Worm (Caenorhabditis elegans) whole organism, young adult: ENCODE results near the gene Y57G11C.46.

Experiments
- C17E4.6 ChIP-seq: fragments of 200-800 bp; sonication (Bioruptor generic); IDR thresholded peaks from 2 replicates; pipeline ENCODE4 v1.3.6; 2022; ENCODE audit warnings: missing genetic modification reagents, missing genetic modification characterization, missing compliant biosample characterization
- D2030.7 ChIP-seq: fragments of 200-800 bp; sonication (Bioruptor generic); IDR thresholded peaks from 2 replicates; pipeline ENCODE4 v1.3.6; 2022; ENCODE audit warnings: missing genetic modification reagents, missing genetic modification characterization, missing compliant biosample characterization
- F10E7.11 ChIP-seq: sonication (generic microtip); optimal IDR thresholded peaks from 2 replicates; lab custom pipeline; 2017; ENCODE audit warnings: mild to moderate bottlenecking, missing genetic modification characterization, moderate library complexity, missing compliant biosample characterization
- F23B12.7 ChIP-seq: sonication (generic microtip); optimal IDR thresholded peaks from 2 replicates; lab custom pipeline; 2017; ENCODE audit warnings: missing genetic modification characterization, mild to moderate bottlenecking, missing compliant biosample characterization, antibody characterized with exemption, moderate library complexity; ENCODE audit not compliant: insufficient read depth
- F33H1.4 ChIP-seq: fragments of 200-800 bp; sonication (Bioruptor generic); IDR thresholded peaks from 2 replicates; pipeline ENCODE4 v1.3.6; 2022; ENCODE audit warnings: missing genetic modification reagents, missing genetic modification characterization, missing compliant biosample characterization
- F39B2.1 ChIP-seq: fragments of 200-800 bp; sonication (Bioruptor generic); IDR thresholded peaks from 2 replicates; pipeline ENCODE4 v1.3.6; 2022; ENCODE audit warnings: missing genetic modification reagents, missing genetic modification characterization, missing compliant biosample characterization
- F49E8.2 ChIP-seq: sonication (generic microtip); optimal IDR thresholded peaks from 3 replicates; lab custom pipeline; 2017; ENCODE audit warnings: missing genetic modification characterization, mild to moderate bottlenecking, missing compliant biosample characterization, antibody characterized with exemption, moderate library complexity; ENCODE audit not compliant: insufficient read depth
- F57A8.1 ChIP-seq: fragments of 200-800 bp; sonication (Bioruptor generic); optimal IDR thresholded peaks from 2 replicates; lab custom pipeline; 2018; ENCODE audit warnings: mild to moderate bottlenecking, missing genetic modification characterization, moderate library complexity, missing compliant biosample characterization
- F57C9.4 ChIP-seq: sonication (generic microtip); optimal IDR thresholded peaks from 2 replicates; lab custom pipeline; 2017; ENCODE audit warnings: mild to moderate bottlenecking, missing genetic modification characterization, missing compliant biosample characterization
- K12H6.12 ChIP-seq: fragments of 200-800 bp; sonication (Bioruptor generic); optimal IDR thresholded peaks from 2 replicates; lab custom pipeline; 2018; ENCODE audit warnings: mild to moderate bottlenecking, missing genetic modification characterization, missing compliant biosample characterization
- Y53F4B.3 ChIP-seq: fragments of 200-800 bp; sonication (Bioruptor generic); IDR thresholded peaks from 2 replicates; pipeline ENCODE4 v1.3.6; 2022; ENCODE audit warnings: missing genetic modification reagents, missing genetic modification characterization, missing compliant biosample characterization
- Y95B8A.8 ChIP-seq: fragments of 200-800 bp; sonication (Bioruptor generic); IDR thresholded peaks from 2 replicates; pipeline ENCODE4 v1.3.6; 2022; ENCODE audit warnings: missing genetic modification reagents, missing genetic modification characterization, missing compliant biosample characterization
- ZK185.1 ChIP-seq: sonication (generic microtip); optimal IDR thresholded peaks from 2 replicates; lab custom pipeline; 2016; ENCODE audit warnings: mild to moderate bottlenecking, missing genetic modification characterization, missing compliant biosample characterization; ENCODE audit not compliant: poor library complexity, severe bottlenecking
- ama-1 ChIP-seq, 3 experiments: fragments of 150-350 bp in 1 of 3; sonication (generic microtip) in 2 of 3; optimal IDR thresholded peaks; 2 replicates each; lab custom pipeline; 2014 to 2018; ENCODE audit warnings: missing biosample characterization in 2 of 3, missing genetic modification characterization in 2 of 3, missing genetic modification reagents in 2 of 3
- aptf-3 ChIP-seq: fragments of 200-800 bp; sonication (Bioruptor generic); IDR thresholded peaks from 2 replicates; pipeline ENCODE4 v1.3.6; 2022; ENCODE audit warnings: missing genetic modification characterization, missing compliant biosample characterization
- atf-7 ChIP-seq: sonication (generic microtip); optimal IDR thresholded peaks from 2 replicates; lab custom pipeline; 2017; ENCODE audit warnings: mild to moderate bottlenecking, missing genetic modification characterization, missing compliant biosample characterization
- athp-1 ChIP-seq: sonication (generic microtip); optimal IDR thresholded peaks from 2 replicates; lab custom pipeline; 2017; ENCODE audit warnings: mild to moderate bottlenecking, missing genetic modification characterization, missing compliant biosample characterization
- attf-6 ChIP-seq: fragments of 200-800 bp; sonication (Bioruptor generic); IDR thresholded peaks from 2 replicates; pipeline ENCODE4 v1.3.6; 2022; ENCODE audit warnings: missing genetic modification reagents, missing genetic modification characterization, missing compliant biosample characterization
- bed-1 ChIP-seq: fragments of 200-800 bp; sonication (Bioruptor generic); IDR thresholded peaks from 2 replicates; pipeline ENCODE4 v1.3.6; 2022; ENCODE audit warnings: missing genetic modification reagents, missing genetic modification characterization, missing compliant biosample characterization
- ceh-100 ChIP-seq: fragments of 200-800 bp; sonication (Bioruptor generic); IDR thresholded peaks from 2 replicates; pipeline ENCODE4 v1.3.6; 2022; ENCODE audit warnings: missing genetic modification reagents, missing genetic modification characterization, missing compliant biosample characterization
- ceh-27 ChIP-seq: fragments of 200-800 bp; sonication (Bioruptor generic); optimal IDR thresholded peaks from 2 replicates; lab custom pipeline; 2018; ENCODE audit warnings: mild to moderate bottlenecking, missing genetic modification characterization, moderate library complexity, missing compliant biosample characterization
- dox-1 ChIP-seq: fragments of 200-800 bp; sonication (Bioruptor generic); IDR thresholded peaks from 2 replicates; pipeline ENCODE4 v1.3.6; 2022; ENCODE audit warnings: missing genetic modification reagents, missing genetic modification characterization, missing compliant biosample characterization
- hlh-12 ChIP-seq: sonication (generic microtip); optimal IDR thresholded peaks from 2 replicates; lab custom pipeline; 2016; ENCODE audit warnings: missing genetic modification characterization, missing compliant biosample characterization
- hmg-20 ChIP-seq: fragments of 200-800 bp; sonication (Bioruptor generic); IDR thresholded peaks from 2 replicates; pipeline ENCODE4 v1.3.6; 2022; ENCODE audit warnings: missing genetic modification reagents, missing genetic modification characterization, missing compliant biosample characterization
- hrde-1 ChIP-seq: sonication (generic microtip); optimal IDR thresholded peaks from 2 replicates; lab custom pipeline; 2016; ENCODE audit warnings: missing genetic modification characterization, mild to moderate bottlenecking, missing compliant biosample characterization, moderate library complexity, missing genotype, missing genetic modification reagents, borderline replicate concordance
- hsf-1 ChIP-seq: fragments of 200-800 bp; sonication (Bioruptor generic); IDR thresholded peaks from 2 replicates; pipeline ENCODE4 v1.3.6; 2022; ENCODE audit warnings: missing genetic modification reagents, missing genetic modification characterization, missing compliant biosample characterization
- lag-1 ChIP-seq: fragments of 200-800 bp; sonication (Bioruptor generic); IDR thresholded peaks from 2 replicates; pipeline ENCODE4 v1.3.6; 2022; ENCODE audit warnings: missing genetic modification reagents, missing genetic modification characterization, missing compliant biosample characterization
- let-607 ChIP-seq, 2 experiments: fragments of 200-800 bp in 1 of 2; sonication (Bioruptor generic) in 1 of 2; sonication (generic microtip) in 1 of 2; optimal IDR thresholded peaks; 2 replicates each; lab custom pipeline; 2016 to 2018; ENCODE audit warnings: mild to moderate bottlenecking in 2 of 2, missing compliant biosample characterization in 2 of 2, missing genetic modification characterization in 2 of 2, moderate library complexity in 2 of 2, missing genotype in 1 of 2
- lin-40 ChIP-seq: sonication (generic microtip); optimal IDR thresholded peaks from 2 replicates; lab custom pipeline; 2016; ENCODE audit warnings: missing genetic modification characterization, mild to moderate bottlenecking, missing compliant biosample characterization, missing genotype, missing genetic modification reagents
- lin-54 ChIP-seq: fragments of 200-800 bp; sonication (Bioruptor generic); optimal IDR thresholded peaks from 2 replicates; lab custom pipeline; 2018; ENCODE audit warnings: mild to moderate bottlenecking, missing genetic modification characterization, missing compliant biosample characterization
- lsl-1 ChIP-seq: fragments of 200-800 bp; sonication (Bioruptor generic); optimal IDR thresholded peaks from 2 replicates; lab custom pipeline; 2018; ENCODE audit warnings: mild to moderate bottlenecking, missing genetic modification characterization, moderate library complexity, missing compliant biosample characterization
- mel-28 ChIP-seq: sonication (generic microtip); optimal IDR thresholded peaks from 2 replicates; lab custom pipeline; 2016; ENCODE audit warnings: borderline replicate concordance, mild to moderate bottlenecking, missing genetic modification characterization, missing compliant biosample characterization
- mes-4 ChIP-seq: sonication (generic microtip); optimal IDR thresholded peaks from 2 replicates; lab custom pipeline; 2016; ENCODE audit warnings: missing genotype, missing genetic modification characterization, missing compliant biosample characterization
- nfyb-1 ChIP-seq: fragments of 200-800 bp; sonication (Bioruptor generic); IDR thresholded peaks from 2 replicates; pipeline ENCODE4 v1.3.6; 2022; ENCODE audit warnings: missing genetic modification reagents, missing genetic modification characterization, missing compliant biosample characterization
- nhr-27 ChIP-seq: fragments of 200-800 bp; sonication (Bioruptor generic); optimal IDR thresholded peaks from 2 replicates; lab custom pipeline; 2018; ENCODE audit warnings: mild to moderate bottlenecking, missing genetic modification characterization, moderate library complexity, missing compliant biosample characterization
- nhr-80 ChIP-seq: sonication (generic microtip); optimal IDR thresholded peaks from 2 replicates; lab custom pipeline; 2016; ENCODE audit warnings: missing genetic modification characterization, missing compliant biosample characterization
- nhr-90 ChIP-seq: sonication (generic microtip); optimal IDR thresholded peaks from 2 replicates; lab custom pipeline; 2016; ENCODE audit warnings: missing genotype, mild to moderate bottlenecking, missing genetic modification characterization, missing compliant biosample characterization
- sdz-38 ChIP-seq: sonication (generic microtip); optimal IDR thresholded peaks from 2 replicates; lab custom pipeline; 2016; ENCODE audit warnings: missing genotype, missing genetic modification characterization, missing compliant biosample characterization
- snpc-1.1 ChIP-seq: sonication (generic microtip); optimal IDR thresholded peaks from 2 replicates; lab custom pipeline; 2017; ENCODE audit warnings: missing genetic modification characterization, mild to moderate bottlenecking, missing compliant biosample characterization, antibody characterized with exemption, moderate library complexity, missing genotype, missing genetic modification reagents; ENCODE audit not compliant: insufficient read depth
- sptf-2 ChIP-seq: fragments of 200-800 bp; sonication (Bioruptor generic); optimal IDR thresholded peaks from 2 replicates; lab custom pipeline; 2018; ENCODE audit warnings: mild to moderate bottlenecking, missing genetic modification characterization, missing compliant biosample characterization
- tbx-9 ChIP-seq: sonication (generic microtip); optimal IDR thresholded peaks from 2 replicates; lab custom pipeline; 2016; ENCODE audit warnings: borderline replicate concordance, missing genetic modification characterization, inconsistent platforms, missing compliant biosample characterization
- unc-130 ChIP-seq: sonication (generic microtip); optimal IDR thresholded peaks from 2 replicates; lab custom pipeline; 2016; ENCODE audit warnings: missing genetic modification reagents, missing genetic modification characterization, missing compliant biosample characterization
- unc-62 ChIP-seq: fragments of 150-350 bp; optimal IDR thresholded peaks from 2 replicates; lab custom pipeline; 2014; ENCODE audit warnings: missing biosample characterization, missing genetic modification reagents, missing genetic modification characterization
- xnd-1 ChIP-seq: sonication (generic microtip); optimal IDR thresholded peaks from 2 replicates; lab custom pipeline; 2016; ENCODE audit warnings: missing genotype, missing genetic modification reagents, missing genetic modification characterization, missing compliant biosample characterization
- zfh-2 ChIP-seq: fragments of 200-800 bp; sonication (Bioruptor generic); conservative IDR thresholded peaks from 2 replicates; pipeline ENCODE4 v1.3.6; 2022; ENCODE audit warnings: missing genetic modification reagents, missing genetic modification characterization, missing compliant biosample characterization
- zim-3 ChIP-seq: sonication (generic microtip); optimal IDR thresholded peaks from 2 replicates; lab custom pipeline; 2017; ENCODE audit warnings: mild to moderate bottlenecking, missing genetic modification characterization, moderate library complexity, missing compliant biosample characterization
- ztf-18 ChIP-seq: sonication (generic microtip); optimal IDR thresholded peaks from 2 replicates; lab custom pipeline; 2016; ENCODE audit warnings: missing genotype, mild to moderate bottlenecking, missing genetic modification characterization, missing compliant biosample characterization
- ztf-25 ChIP-seq: fragments of 200-800 bp; sonication (Bioruptor generic); IDR thresholded peaks from 2 replicates; pipeline ENCODE4 v1.3.6; 2022; ENCODE audit warnings: missing genetic modification reagents, missing genetic modification characterization, missing compliant biosample characterization

Y57G11C.46 gene

ce11 chrIV:14790579-14790978, 25.6 kb downstream of the Y57G11C.46 start (continued):
- TF ChIP-seq atf-7 (tag; lab: Kevin White, UChicago) (no peak), nhr-80 (no peak), athp-1 (tag; lab: Kevin White, UChicago) (peak; percentile 31), F57A8.1 (no peak), lin-54 (GFP tag; lab: Kevin White, UChicago) (peak; percentile 21), unc-62 (no peak), zim-3 (no peak), zfh-2 (GFP tag; lab: Robert Waterston, UW) (no peak), D2030.7 (GFP tag; lab: Robert Waterston, UW) (no peak), tbx-9 (no peak), xnd-1 (no peak), F23B12.7 (tag; lab: Kevin White, UChicago) (no peak), nhr-90 (tag; lab: Kevin White, UChicago) (no peak), lag-1 (GFP tag; lab: Robert Waterston, UW) (no peak), unc-130 (GFP tag; lab: Kevin White, UChicago) (no peak), Y53F4B.3 (GFP tag; lab: Robert Waterston, UW) (no peak), hrde-1 (tag; lab: Kevin White, UChicago) (peak; percentile 48), F39B2.1 (GFP tag; lab: Robert Waterston, UW) (no peak), K12H6.12 (tag; lab: Kevin White, UChicago) (no peak), dox-1 (GFP tag; lab: Robert Waterston, UW) (no peak), ama-1 (optimal IDR thresholded peaks at IDR 0.05; lab: Kevin White, UChicago) (no peak), ama-1 (GFP tag; optimal IDR thresholded peaks at IDR 0.05; lab: Kevin White, UChicago) (peak in 1 of 2 experiments; percentile 47), ZK185.1 (tag; lab: Kevin White, UChicago) (peak; percentile 1), F10E7.11 (tag; lab: Kevin White, UChicago) (no peak), sptf-2 (GFP tag; lab: Kevin White, UChicago) (no peak), nhr-27 (tag; lab: Kevin White, UChicago) (no peak), attf-6 (peak; percentile 95), ztf-25 (GFP tag; lab: Robert Waterston, UW) (no peak), ztf-18 (peak; percentile 6), mel-28 (tag; lab: Kevin White, UChicago) (no peak), ceh-27 (GFP tag; lab: Kevin White, UChicago) (no peak), F33H1.4 (no peak), sdz-38 (no peak), nfyb-1 (GFP tag; lab: Robert Waterston, UW) (no peak), bed-1 (no peak), mes-4 (peak; percentile 12), C17E4.6 (GFP tag; lab: Robert Waterston, UW) (no peak), let-607 (tag; optimal IDR thresholded peaks at IDR 0.05; lab: Kevin White, UChicago) (peak in 1 of 2 experiments; percentile 20), snpc-1.1 (tag; lab: Kevin White, UChicago) (peak; percentile 31), hsf-1 (no peak), hlh-12 (tag; lab: Kevin White, UChicago) (no peak), ceh-100 (GFP tag; lab: Robert Waterston, UW) (no peak), aptf-3 (GFP tag; lab: Robert Waterston, UW) (no peak), lin-40 (peak; percentile 7), lsl-1 (GFP tag; lab: Kevin White, UChicago) (peak; percentile 0), F49E8.2 (tag; lab: Kevin White, UChicago) (no peak), hmg-20 (no peak), F57C9.4 (tag; lab: Kevin White, UChicago) (no peak), Y95B8A.8 (GFP tag; lab: Robert Waterston, UW) (peak; percentile 68; the same call in 1 of the 2 replicates)
